Worm (Caenorhabditis elegans) whole organism, late embryonic: ENCODE data around the gene hot-6.

Source experiments
- C38D4.7 ChIP-seq: fragments of 200-800 bp; sonication (Bioruptor generic); optimal IDR thresholded peaks from 2 replicates; lab custom pipeline; 2018; ENCODE audit warnings: mild to moderate bottlenecking, missing genetic modification characterization, moderate library complexity, missing compliant biosample characterization
- F13H6.1 ChIP-seq: sonication (generic microtip); optimal IDR thresholded peaks from 2 replicates; lab custom pipeline; 2016; ENCODE audit warnings: missing genetic modification characterization, missing compliant biosample characterization
- K02D7.2 ChIP-seq: sonication (generic microtip); optimal IDR thresholded peaks from 2 replicates; lab custom pipeline; 2017; ENCODE audit warnings: mild to moderate bottlenecking, missing genetic modification characterization, missing compliant biosample characterization
- T23F11.4 ChIP-seq: fragments of 200-800 bp; sonication (Bioruptor generic); optimal IDR thresholded peaks from 2 replicates; lab custom pipeline; 2018; ENCODE audit warnings: mild to moderate bottlenecking, missing genetic modification characterization, missing compliant biosample characterization
- Y22D7AL.16 ChIP-seq: sonication (generic microtip); optimal IDR thresholded peaks from 2 replicates; lab custom pipeline; 2016; ENCODE audit warnings: missing genetic modification characterization, missing compliant biosample characterization
- ahr-1 ChIP-seq: sonication (generic microtip); optimal IDR thresholded peaks from 2 replicates; lab custom pipeline; 2016; ENCODE audit warnings: missing genetic modification characterization, missing compliant biosample characterization
- ama-1 ChIP-seq: fragments of 150-350 bp; optimal IDR thresholded peaks from 2 replicates; lab custom pipeline; 2014
- ceh-14 ChIP-seq: sonication (generic microtip); optimal IDR thresholded peaks from 2 replicates; lab custom pipeline; 2016; ENCODE audit warnings: missing genotype, missing genetic modification characterization, missing compliant biosample characterization
- ceh-18 ChIP-seq: sonication (generic microtip); optimal IDR thresholded peaks from 2 replicates; lab custom pipeline; 2016; ENCODE audit warnings: missing genetic modification characterization, missing compliant biosample characterization
- ceh-2 ChIP-seq: sonication (generic microtip); optimal IDR thresholded peaks from 2 replicates; lab custom pipeline; 2016; ENCODE audit warnings: missing genotype, missing genetic modification characterization, missing compliant biosample characterization
- ceh-24 ChIP-seq: sonication (generic microtip); optimal IDR thresholded peaks from 2 replicates; lab custom pipeline; 2016; ENCODE audit warnings: mild to moderate bottlenecking, missing genetic modification characterization, missing compliant biosample characterization
- ceh-30 ChIP-seq: fragments of 150-350 bp; optimal IDR thresholded peaks from 2 replicates; lab custom pipeline; 2014; ENCODE audit warnings: missing biosample characterization, missing genetic modification characterization
- ceh-34 ChIP-seq: sonication (generic microtip); optimal IDR thresholded peaks from 2 replicates; lab custom pipeline; 2016; ENCODE audit warnings: mild to moderate bottlenecking, missing genetic modification characterization, missing compliant biosample characterization
- ceh-45 ChIP-seq: fragments of 200-800 bp; sonication (Bioruptor generic); IDR thresholded peaks from 2 replicates; pipeline ENCODE4 v1.3.6; 2022; ENCODE audit warnings: missing genetic modification reagents, missing genetic modification characterization, missing compliant biosample characterization
- ceh-48 ChIP-seq: sonication (generic microtip); optimal IDR thresholded peaks from 2 replicates; lab custom pipeline; 2016; ENCODE audit warnings: missing genetic modification characterization, inconsistent platforms, missing compliant biosample characterization
- che-1 ChIP-seq: sonication (generic microtip); optimal IDR thresholded peaks from 2 replicates; lab custom pipeline; 2016; ENCODE audit warnings: mild to moderate bottlenecking, missing genetic modification characterization, missing compliant biosample characterization
- dve-1 ChIP-seq: sonication (generic microtip); optimal IDR thresholded peaks from 2 replicates; lab custom pipeline; 2017; ENCODE audit warnings: antibody characterized with exemption, mild to moderate bottlenecking, missing genetic modification characterization, missing compliant biosample characterization
- elt-4 ChIP-seq: sonication (generic microtip); optimal IDR thresholded peaks from 2 replicates; lab custom pipeline; 2016; ENCODE audit warnings: missing genetic modification characterization, missing compliant biosample characterization
- ets-4 ChIP-seq: sonication (generic microtip); optimal IDR thresholded peaks from 2 replicates; lab custom pipeline; 2016; ENCODE audit warnings: missing genetic modification characterization, missing compliant biosample characterization
- eyg-1 ChIP-seq: sonication (generic microtip); optimal IDR thresholded peaks from 2 replicates; lab custom pipeline; 2016; ENCODE audit warnings: missing genotype, missing genetic modification characterization, missing compliant biosample characterization
- fkh-10 ChIP-seq: fragments of 150-350 bp; optimal IDR thresholded peaks from 2 replicates; lab custom pipeline; 2014; ENCODE audit warnings: missing biosample characterization, missing genetic modification reagents, missing genetic modification characterization
- fkh-6 ChIP-seq: sonication (generic microtip); optimal IDR thresholded peaks from 2 replicates; lab custom pipeline; 2016; ENCODE audit warnings: missing genetic modification characterization, missing compliant biosample characterization
- gmeb-2 ChIP-seq: sonication (generic microtip); optimal IDR thresholded peaks from 2 replicates; lab custom pipeline; 2016; ENCODE audit warnings: missing genetic modification characterization, inconsistent platforms, missing compliant biosample characterization
- hlh-15 ChIP-seq: sonication (generic microtip); optimal IDR thresholded peaks from 2 replicates; lab custom pipeline; 2016; ENCODE audit warnings: missing genetic modification characterization, missing compliant biosample characterization
- hlh-30 ChIP-seq: sonication (generic microtip); optimal IDR thresholded peaks from 2 replicates; lab custom pipeline; 2017; ENCODE audit warnings: antibody characterized with exemption, missing genetic modification characterization, missing compliant biosample characterization; ENCODE audit not compliant: insufficient read depth
- hlh-6 ChIP-seq: sonication (generic microtip); optimal IDR thresholded peaks from 2 replicates; lab custom pipeline; 2016; ENCODE audit warnings: missing genotype, missing genetic modification characterization, missing compliant biosample characterization
- lim-6 ChIP-seq: sonication (generic microtip); optimal IDR thresholded peaks from 2 replicates; lab custom pipeline; 2016; ENCODE audit warnings: missing genetic modification characterization, missing compliant biosample characterization
- lin-11 ChIP-seq: fragments of 200-800 bp; sonication (Bioruptor generic); optimal IDR thresholded peaks from 2 replicates; lab custom pipeline; 2018; ENCODE audit warnings: mild to moderate bottlenecking, missing genetic modification characterization, missing compliant biosample characterization
- madf-2 ChIP-seq: sonication (generic microtip); optimal IDR thresholded peaks from 2 replicates; lab custom pipeline; 2017; ENCODE audit warnings: missing genetic modification characterization, missing compliant biosample characterization
- nhr-11 ChIP-seq: fragments of 150-350 bp; optimal IDR thresholded peaks from 2 replicates; lab custom pipeline; 2014; ENCODE audit warnings: missing biosample characterization, missing genetic modification characterization
- nhr-232 ChIP-seq: sonication (generic microtip); optimal IDR thresholded peaks from 2 replicates; lab custom pipeline; 2016; ENCODE audit warnings: missing genetic modification characterization, missing compliant biosample characterization
- pag-3 ChIP-seq: sonication (generic microtip); optimal IDR thresholded peaks from 2 replicates; lab custom pipeline; 2016; ENCODE audit warnings: missing compliant biosample characterization, missing genetic modification characterization, borderline replicate concordance
- pax-1 ChIP-seq: fragments of 150-350 bp; optimal IDR thresholded peaks from 2 replicates; lab custom pipeline; 2014; ENCODE audit warnings: missing biosample characterization, missing genetic modification characterization
- pha-2 ChIP-seq: sonication (generic microtip); optimal IDR thresholded peaks from 2 replicates; lab custom pipeline; 2017; ENCODE audit warnings: mild to moderate bottlenecking, missing genetic modification characterization, missing compliant biosample characterization
- pqm-1 ChIP-seq: sonication (generic microtip); optimal IDR thresholded peaks from 2 replicates; lab custom pipeline; 2016; ENCODE audit warnings: missing genetic modification characterization, missing compliant biosample characterization
- pros-1 ChIP-seq: fragments of 150-350 bp; optimal IDR thresholded peaks from 2 replicates; lab custom pipeline; 2014; ENCODE audit warnings: missing biosample characterization, missing genetic modification reagents, missing genetic modification characterization
- sdc-2 ChIP-seq: sonication (generic microtip); optimal IDR thresholded peaks from 2 replicates; lab custom pipeline; 2016; ENCODE audit warnings: missing genotype, missing genetic modification characterization, missing compliant biosample characterization
- syd-9 ChIP-seq: sonication (generic microtip); optimal IDR thresholded peaks from 2 replicates; lab custom pipeline; 2016; ENCODE audit warnings: mild to moderate bottlenecking, missing genetic modification characterization, moderate library complexity, missing compliant biosample characterization
- ttx-3 ChIP-seq: sonication (generic microtip); optimal IDR thresholded peaks from 2 replicates; lab custom pipeline; 2016; ENCODE audit warnings: missing genetic modification reagents, missing genetic modification characterization, missing compliant biosample characterization
- unc-3 ChIP-seq, 2 experiments: fragments of 200-800 bp in 1 of 2; sonication (Bioruptor generic) in 1 of 2; sonication (generic microtip) in 1 of 2; conservative IDR thresholded peaks in 1 of 2; optimal IDR thresholded peaks in 1 of 2; 2 replicates each; pipeline versions ENCODE4 v1.3.6 to Lab custom; 2016 to 2022; ENCODE audit warnings: missing compliant biosample characterization in 2 of 2, missing genetic modification characterization in 2 of 2, missing genetic modification reagents in 1 of 2
- unc-42 ChIP-seq: sonication (generic microtip); optimal IDR thresholded peaks from 2 replicates; lab custom pipeline; 2016; ENCODE audit warnings: missing genotype, missing genetic modification characterization, missing compliant biosample characterization
- unc-55 ChIP-seq: sonication (generic microtip); optimal IDR thresholded peaks from 2 replicates; lab custom pipeline; 2017; ENCODE audit warnings: missing biosample characterization, missing genetic modification reagents, missing genetic modification characterization
- zip-5 ChIP-seq: sonication (generic microtip); optimal IDR thresholded peaks from 2 replicates; lab custom pipeline; 2016; ENCODE audit warnings: missing genetic modification characterization, missing compliant biosample characterization

The hot-6 gene

ce11 chrV:11014758-11015157 lies 8.0 kb downstream of the hot-6 start (continued):
- no peak for TF ChIP-seq lim-6
- TF ChIP-seq gmeb-2: no peak

- TF ChIP-seq unc-55 (GFP tag; lab: Kevin White, UChicago) (no peak), Y22D7AL.16 (no peak), ceh-45 (GFP tag; lab: Robert Waterston, UW) (no peak), nhr-11 (tag; lab: Kevin White, UChicago) (no peak), pag-3 (tag; lab: Kevin White, UChicago) (no peak), pax-1 (tag; lab: Kevin White, UChicago) (no peak), hlh-30 (tag; lab: Kevin White, UChicago) (no peak), eyg-1 (tag; lab: Kevin White, UChicago) (no peak), ets-4 (tag; lab: Kevin White, UChicago) (no peak), ceh-2 (tag; lab: Kevin White, UChicago) (no peak), ceh-30 (tag; lab: Kevin White, UChicago) (no peak), unc-42 (tag; lab: Kevin White, UChicago) (no peak), che-1 (no peak), ttx-3 (tag; lab: Kevin White, UChicago) (no peak), zip-5 (tag; lab: Kevin White, UChicago) (no peak), K02D7.2 (tag; lab: Kevin White, UChicago) (no peak), unc-3 (GFP tag; conservative IDR thresholded peaks at IDR 0.05; lab: Robert Waterston, UW) (no peak), unc-3 (tag; optimal IDR thresholded peaks at IDR 0.05; lab: Kevin White, UChicago) (no peak), nhr-232 (tag; lab: Kevin White, UChicago) (no peak)
Measured at ce11 chrV:11013179-11013578, 9.6 kb downstream of the hot-6 start.

ce11 chrV:11012419-11012818 lies 10.3 kb downstream of the hot-6 start, which contains the start of gene C13G3.1:
C13G3.1 (minus strand) TSS chrV:11012465.
- TF ChIP-seq ceh-45 (GFP tag; lab: Robert Waterston, UW) (no peak), hlh-15 (no peak), fkh-6 (tag; lab: Kevin White, UChicago) (no peak), pqm-1 (tag; lab: Kevin White, UChicago) (no peak), F13H6.1 (tag; lab: Kevin White, UChicago) (no peak), elt-4 (tag; lab: Kevin White, UChicago) (no peak), syd-9 (tag; lab: Kevin White, UChicago) (no peak), C38D4.7 (no peak), ceh-14 (no peak)

ce11 chrV:11011807-11012206 lies 10.9 kb downstream of the hot-6 start:
- no peak for TF ChIP-seq ets-4 (tag; lab: Kevin White, UChicago)
- no peak for TF ChIP-seq pha-2 (tag; lab: Kevin White, UChicago)
- TF ChIP-seq madf-2 (tag; lab: Kevin White, UChicago): no peak
- TF ChIP-seq lim-6: no peak

- TF ChIP-seq ceh-24: no peak
- TF ChIP-seq elt-4 (tag; lab: Kevin White, UChicago): no peak
- no peak for TF ChIP-seq ceh-14
- TF ChIP-seq ceh-34 (tag; lab: Kevin White, UChicago): no peak
- no peak for TF ChIP-seq ceh-18
- no peak for TF ChIP-seq lin-11 (tag; lab: Kevin White, UChicago)
- no peak for TF ChIP-seq hlh-6 (tag; lab: Kevin White, UChicago)
- no peak for TF ChIP-seq T23F11.4
- no peak for TF ChIP-seq pros-1 (tag; lab: Kevin White, UChicago)
- no peak for TF ChIP-seq ama-1 (lab: Kevin White, UChicago)
- TF ChIP-seq ahr-1: no peak
- TF ChIP-seq ceh-48 (tag; lab: Kevin White, UChicago): no peak
- no peak for TF ChIP-seq dve-1 (tag; lab: Kevin White, UChicago)
- TF ChIP-seq ceh-45 (GFP tag; lab: Robert Waterston, UW): no peak
- TF ChIP-seq sdc-2 (tag; lab: Kevin White, UChicago): no peak
- TF ChIP-seq fkh-10 (GFP tag; lab: Kevin White, UChicago): no peak
- no peak for TF ChIP-seq K02D7.2 (tag; lab: Kevin White, UChicago)
Measured at ce11 chrV:11010768-11011167, 12.0 kb downstream of the hot-6 start.
